Worm (Caenorhabditis elegans) whole organism, L1 larva: ENCODE measurements around the gene E01G4.5.
A peak's percentile ranks its signal among the peaks of the same experiment; 100 is the strongest.

Experiments
- aly-2 ChIP-seq: fragments of 150-350 bp; optimal IDR thresholded peaks from 2 replicates; lab custom pipeline; 2014; ENCODE audit warnings: missing biosample characterization, missing genetic modification characterization
- ama-1 ChIP-seq: fragments of 150-350 bp; optimal IDR thresholded peaks from 2 replicates; lab custom pipeline; 2014
- ceh-8 ChIP-seq: fragments of 200-800 bp; sonication (Bioruptor generic); optimal IDR thresholded peaks from 2 replicates; lab custom pipeline; 2018; ENCODE audit warnings: mild to moderate bottlenecking, missing genetic modification characterization, moderate library complexity, missing compliant biosample characterization
- ceh-82 ChIP-seq, 3 experiments: fragments of 150-350 bp in 1 of 3; sonication (generic microtip) in 2 of 3; optimal IDR thresholded peaks; 2 replicates each; lab custom pipeline; 2014 to 2017; ENCODE audit warnings: missing biosample characterization in 3 of 3, missing genetic modification characterization in 3 of 3
- ceh-88 ChIP-seq: fragments of 200-800 bp; sonication (Bioruptor generic); IDR thresholded peaks from 2 replicates; pipeline ENCODE4 v1.3.6; 2022; ENCODE audit warnings: missing genetic modification characterization, missing compliant biosample characterization
- ces-1 ChIP-seq: fragments of 150-350 bp; optimal IDR thresholded peaks from 2 replicates; lab custom pipeline; 2014; ENCODE audit warnings: missing biosample characterization, missing genetic modification reagents, missing genetic modification characterization
- efl-1 ChIP-seq, 4 experiments: fragments of 150-350 bp; optimal IDR thresholded peaks in 3 of 4; peaks in 1 of 4; 1 replicate in 1 of 4; 2 replicates in 3 of 4; lab custom pipeline; 2014; ENCODE audit warnings: missing biosample characterization in 2 of 4, missing genetic modification characterization in 2 of 4, missing genetic modification reagents in 2 of 4
- efl-3 ChIP-seq: fragments of 200-800 bp; sonication (Bioruptor generic); optimal IDR thresholded peaks from 2 replicates; lab custom pipeline; 2018; ENCODE audit warnings: mild to moderate bottlenecking, missing genetic modification characterization, missing compliant biosample characterization
- egl-13 ChIP-seq: sonication (generic microtip); optimal IDR thresholded peaks from 2 replicates; lab custom pipeline; 2016; ENCODE audit warnings: missing genotype, missing genetic modification reagents, missing genetic modification characterization, missing compliant biosample characterization
- egl-27 ChIP-seq, 2 experiments: fragments of 150-350 bp in 1 of 2; sonication (generic microtip); optimal IDR thresholded peaks; 3 replicates each; lab custom pipeline; 2017 to 2018; ENCODE audit warnings: missing biosample characterization in 2 of 2, missing genetic modification characterization in 2 of 2, missing genetic modification reagents in 2 of 2
- elt-2 ChIP-seq: sonication (generic microtip); optimal IDR thresholded peaks from 2 replicates; lab custom pipeline; 2016; ENCODE audit warnings: missing genetic modification characterization, mild to moderate bottlenecking, inconsistent platforms, missing compliant biosample characterization, missing genetic modification reagents
- elt-3 ChIP-seq, 6 experiments: fragments of 150-350 bp in 1 of 6; sonication (generic microtip); optimal IDR thresholded peaks; 2 replicates each; lab custom pipeline; 2017 to 2018; ENCODE audit warnings: missing biosample characterization in 6 of 6, missing genetic modification characterization in 6 of 6, inconsistent platforms in 1 of 6
- fkh-10 ChIP-seq: sonication (generic microtip); optimal IDR thresholded peaks from 2 replicates; lab custom pipeline; 2017; ENCODE audit warnings: missing biosample characterization, missing genetic modification reagents, missing genetic modification characterization
- grh-1 ChIP-seq: fragments of 200-800 bp; sonication (Bioruptor generic); IDR thresholded peaks from 2 replicates; pipeline ENCODE4 v1.3.6; 2022; ENCODE audit warnings: missing genetic modification reagents, missing genetic modification characterization, missing compliant biosample characterization
- hpl-2 ChIP-seq: fragments of 150-350 bp; optimal IDR thresholded peaks from 2 replicates; lab custom pipeline; 2014; ENCODE audit warnings: missing biosample characterization, missing genetic modification reagents, missing genetic modification characterization
- irx-1 ChIP-seq: sonication (generic microtip); optimal IDR thresholded peaks from 2 replicates; lab custom pipeline; 2016; ENCODE audit warnings: missing genetic modification characterization, missing compliant biosample characterization
- isw-1 ChIP-seq: fragments of 200-800 bp; sonication (Bioruptor generic); IDR thresholded peaks from 2 replicates; pipeline ENCODE4 v1.3.6; 2022; ENCODE audit warnings: missing genetic modification characterization, missing compliant biosample characterization
- jun-1 ChIP-seq: fragments of 150-350 bp; optimal IDR thresholded peaks from 2 replicates; lab custom pipeline; 2014; ENCODE audit warnings: missing biosample characterization, missing genetic modification reagents, missing genetic modification characterization
- lin-14 ChIP-seq: fragments of 200-800 bp; sonication (Bioruptor generic); optimal IDR thresholded peaks from 2 replicates; lab custom pipeline; 2018; ENCODE audit warnings: mild to moderate bottlenecking, missing genetic modification characterization, moderate library complexity, missing compliant biosample characterization
- lin-35 ChIP-seq, 2 experiments: fragments of 150-350 bp; optimal IDR thresholded peaks; 2 replicates each; lab custom pipeline; 2014; ENCODE audit warnings: missing biosample characterization in 2 of 2, missing genetic modification characterization in 2 of 2, missing genetic modification reagents in 2 of 2
- lir-3 ChIP-seq: sonication (generic microtip); optimal IDR thresholded peaks from 2 replicates; lab custom pipeline; 2016; ENCODE audit warnings: mild to moderate bottlenecking, missing genetic modification characterization, moderate library complexity, missing compliant biosample characterization; ENCODE audit not compliant: poor library complexity
- lsy-2 ChIP-seq, 2 experiments: fragments of 150-350 bp; optimal IDR thresholded peaks; 2 replicates each; lab custom pipeline; 2014; ENCODE audit warnings: missing biosample characterization in 2 of 2, missing genetic modification characterization in 2 of 2
- mef-2 ChIP-seq: fragments of 150-350 bp; optimal IDR thresholded peaks from 2 replicates; lab custom pipeline; 2014; ENCODE audit warnings: missing biosample characterization, missing genetic modification characterization
- nhr-11 ChIP-seq: fragments of 150-350 bp; optimal IDR thresholded peaks from 2 replicates; lab custom pipeline; 2014; ENCODE audit warnings: missing biosample characterization, missing genetic modification characterization
- nhr-19 ChIP-seq: fragments of 200-800 bp; sonication (Bioruptor generic); conservative IDR thresholded peaks from 2 replicates; pipeline ENCODE4 v1.3.6; 2022; ENCODE audit warnings: missing genetic modification characterization, missing compliant biosample characterization
- nhr-20 ChIP-seq: sonication (generic microtip); optimal IDR thresholded peaks from 2 replicates; lab custom pipeline; 2016; ENCODE audit warnings: mild to moderate bottlenecking, missing genetic modification characterization, missing compliant biosample characterization
- nhr-237 ChIP-seq: fragments of 150-350 bp; optimal IDR thresholded peaks from 2 replicates; lab custom pipeline; 2014; ENCODE audit warnings: missing biosample characterization, missing genetic modification characterization
- nhr-28 ChIP-seq: fragments of 150-350 bp; optimal IDR thresholded peaks from 2 replicates; lab custom pipeline; 2014; ENCODE audit warnings: missing biosample characterization, missing genetic modification characterization
- nhr-47 ChIP-seq: sonication (generic microtip); optimal IDR thresholded peaks from 2 replicates; lab custom pipeline; 2016; ENCODE audit warnings: mild to moderate bottlenecking, missing genetic modification characterization, moderate library complexity, missing compliant biosample characterization
- nhr-71 ChIP-seq: sonication (generic microtip); optimal IDR thresholded peaks from 2 replicates; lab custom pipeline; 2016; ENCODE audit warnings: mild to moderate bottlenecking, missing genetic modification characterization, moderate library complexity, missing compliant biosample characterization
- nhr-77 ChIP-seq: fragments of 150-350 bp; optimal IDR thresholded peaks from 2 replicates; lab custom pipeline; 2014; ENCODE audit warnings: missing biosample characterization, missing genetic modification characterization
- nhr-85 ChIP-seq: sonication (generic microtip); peaks from one replicate; lab custom pipeline; 2016; ENCODE audit warnings: missing genetic modification characterization, inconsistent platforms, missing compliant biosample characterization
- pax-3 ChIP-seq: fragments of 200-800 bp; sonication (Bioruptor generic); optimal IDR thresholded peaks from 2 replicates; lab custom pipeline; 2018; ENCODE audit warnings: mild to moderate bottlenecking, missing genetic modification characterization, moderate library complexity, missing compliant biosample characterization
- rnt-1 ChIP-seq: sonication (generic microtip); optimal IDR thresholded peaks from 2 replicates; lab custom pipeline; 2016; ENCODE audit warnings: mild to moderate bottlenecking, missing genetic modification characterization, moderate library complexity, missing compliant biosample characterization
- skn-1 ChIP-seq: fragments of 150-350 bp; optimal IDR thresholded peaks from 2 replicates; lab custom pipeline; 2014; ENCODE audit warnings: missing biosample characterization, missing genetic modification characterization
- snpc-4 ChIP-seq: fragments of 150-350 bp; optimal IDR thresholded peaks from 2 replicates; lab custom pipeline; 2014; ENCODE audit warnings: missing biosample characterization, missing genetic modification characterization
- sox-4 ChIP-seq: sonication (generic microtip); optimal IDR thresholded peaks from 2 replicates; lab custom pipeline; 2016; ENCODE audit warnings: missing genetic modification characterization, missing compliant biosample characterization
- sptf-1 ChIP-seq: fragments of 150-350 bp; optimal IDR thresholded peaks from 2 replicates; lab custom pipeline; 2014; ENCODE audit warnings: missing biosample characterization, missing genetic modification characterization
- sup-37 ChIP-seq: fragments of 200-800 bp; sonication (Bioruptor generic); optimal IDR thresholded peaks from 2 replicates; lab custom pipeline; 2018; ENCODE audit warnings: mild to moderate bottlenecking, missing genetic modification characterization, missing compliant biosample characterization
- swsn-7 ChIP-seq: sonication (generic microtip); optimal IDR thresholded peaks from 2 replicates; lab custom pipeline; 2016; ENCODE audit warnings: missing genetic modification characterization, missing compliant biosample characterization
- tbx-2 ChIP-seq: sonication (generic microtip); optimal IDR thresholded peaks from 2 replicates; lab custom pipeline; 2016; ENCODE audit warnings: missing genetic modification characterization, missing compliant biosample characterization
- unc-130 ChIP-seq: fragments of 150-350 bp; optimal IDR thresholded peaks from 2 replicates; lab custom pipeline; 2017; ENCODE audit warnings: missing biosample characterization, missing genetic modification characterization, inconsistent platforms
- unc-30 ChIP-seq: sonication (generic microtip); optimal IDR thresholded peaks from 2 replicates; lab custom pipeline; 2017; ENCODE audit warnings: missing biosample characterization, missing genetic modification characterization
- unc-86 ChIP-seq: sonication (generic microtip); optimal IDR thresholded peaks from 2 replicates; lab custom pipeline; 2016; ENCODE audit warnings: missing genetic modification characterization, missing compliant biosample characterization
- xbp-1 ChIP-seq: sonication (generic microtip); optimal IDR thresholded peaks from 2 replicates; lab custom pipeline; 2016; ENCODE audit warnings: missing genetic modification characterization, missing compliant biosample characterization

Gene E01G4.5

ce11 chrII:13507535-13507934, 35.3 kb downstream of the E01G4.5 start, which contains the start of gene nep-17:
Gene nep-17, plus strand, starts transcription at chrII:13507819.
- TF ChIP-seq elt-2 (tag; lab: Kevin White, UChicago) (peak; percentile 64), nhr-71 (tag; lab: Kevin White, UChicago) (no peak)
- TF ChIP-seq, all 84 proteins: peak for 1

DNA sequence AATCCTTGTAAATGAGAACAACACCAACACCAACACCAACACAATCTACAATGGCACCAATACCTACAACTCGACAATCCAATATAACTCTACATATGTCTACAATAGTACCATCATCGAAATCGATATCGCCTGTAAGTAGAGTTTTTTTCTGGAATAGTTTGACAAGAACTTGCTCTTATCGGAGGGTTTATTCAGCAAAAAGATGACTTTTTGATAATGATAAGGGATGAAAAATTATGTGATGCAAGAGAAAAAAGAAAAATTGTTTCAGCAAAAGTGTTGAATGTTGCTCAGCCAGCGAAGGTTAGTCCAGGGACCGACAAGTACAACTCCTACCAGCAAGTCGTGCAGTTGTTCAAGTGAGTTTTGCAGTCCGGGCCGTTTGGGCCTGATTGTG, 36.4 kb downstream of the E01G4.5 start:
- TF ChIP-seq nhr-237 (tag; lab: Kevin White, UChicago) (no peak), elt-2 (tag; lab: Kevin White, UChicago) (peak; percentile 25), lin-14 (GFP tag; lab: Kevin White, UChicago) (no peak), unc-86 (tag; lab: Kevin White, UChicago) (no peak), grh-1 (GFP tag; lab: Robert Waterston, UW) (no peak), sup-37 (no peak), skn-1 (tag; lab: Kevin White, UChicago) (no peak), jun-1 (tag; lab: Kevin White, UChicago) (no peak), xbp-1 (tag; lab: Kevin White, UChicago) (no peak)

DNA sequence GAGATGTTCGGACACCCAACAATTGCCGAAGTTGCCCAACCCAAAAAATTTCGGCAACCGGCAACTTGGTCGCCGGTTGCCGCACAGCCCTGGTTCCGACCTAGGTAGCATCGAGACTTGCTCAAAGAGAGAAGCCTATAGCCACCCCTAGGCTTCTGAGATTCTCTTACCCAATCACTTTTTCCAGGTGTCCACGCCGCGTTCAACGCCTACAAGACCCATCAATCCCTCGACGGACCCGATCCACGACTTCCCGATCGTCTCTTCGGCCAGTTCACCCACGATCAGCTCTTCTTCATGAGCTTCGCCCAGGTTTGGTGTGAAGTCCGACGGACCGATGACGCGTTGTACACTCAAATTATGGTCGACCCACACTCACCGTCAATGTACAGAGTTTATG, 43.6 kb downstream of the E01G4.5 start:
- TF ChIP-seq nhr-20 (tag; lab: Kevin White, UChicago): no peak
- TF ChIP-seq nhr-85 (tag; lab: Kevin White, UChicago): no peak
- no peak for TF ChIP-seq nhr-28 (tag; lab: Kevin White, UChicago)
- TF ChIP-seq tbx-2: no peak
- TF ChIP-seq nhr-11 (tag; lab: Kevin White, UChicago): no peak
- no peak for TF ChIP-seq lir-3
- TF ChIP-seq ceh-8: no peak
- no peak for TF ChIP-seq unc-30 (tag; lab: Kevin White, UChicago)
- TF ChIP-seq rnt-1 (tag; lab: Kevin White, UChicago): no peak

- TF ChIP-seq isw-1 (GFP tag; lab: Robert Waterston, UW): no peak
These were observed 45.4 kb downstream of the E01G4.5 start, which contains the start of gene sre-45 for ce11 chrII:13517600-13517999. Gene sre-45, plus strand, starts transcription at chrII:13517900.

DNA sequence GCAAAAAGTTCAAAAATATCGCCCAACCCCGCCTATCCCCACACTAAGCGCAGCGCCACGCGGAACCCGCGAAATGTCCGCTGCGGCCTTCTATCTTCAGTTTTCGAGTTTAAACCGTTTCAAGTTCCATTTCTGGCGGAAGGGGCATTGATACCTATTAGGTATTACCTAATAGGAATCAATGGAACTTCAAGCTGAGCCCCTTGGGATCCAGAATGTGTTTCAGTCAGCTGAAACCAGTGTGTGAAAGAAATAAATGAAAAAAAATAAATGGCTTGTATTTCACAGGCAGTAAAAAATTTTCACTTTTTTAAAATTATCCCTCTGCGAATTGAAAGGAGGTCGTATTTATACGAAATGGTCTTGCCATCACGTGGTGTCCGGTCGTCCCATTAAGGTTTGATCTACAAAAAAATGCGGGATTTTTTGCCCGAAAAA, 49.0 kb downstream of the E01G4.5 start:
- TF ChIP-seq ceh-88 (GFP tag; lab: Robert Waterston, UW): no peak
- TF ChIP-seq sup-37: no peak
- TF ChIP-seq efl-3 (GFP tag; lab: Kevin White, UChicago): no peak
- TF ChIP-seq snpc-4 (tag; lab: Kevin White, UChicago): peak; percentile 93
- TF ChIP-seq aly-2: no peak
- TF ChIP-seq ces-1 (GFP tag; lab: Kevin White, UChicago): no peak
- TF ChIP-seq nhr-77: no peak
- no peak for TF ChIP-seq egl-27 (tag; optimal IDR thresholded peaks at IDR 0.05; lab: Kevin White, UChicago)
- no peak for TF ChIP-seq elt-3 (tag; optimal IDR thresholded peaks at IDR 0.05; lab: Kevin White, UChicago)
- no peak for TF ChIP-seq nhr-47 (tag; lab: Kevin White, UChicago)
- TF ChIP-seq lsy-2 (tag; optimal IDR thresholded peaks at IDR 0.05; lab: Kevin White, UChicago): no peak
- no peak for TF ChIP-seq lin-35 (GFP tag; optimal IDR thresholded peaks at IDR 0.05; lab: Kevin White, UChicago)
- TF ChIP-seq mef-2 (tag; lab: Kevin White, UChicago): no peak
- no peak for TF ChIP-seq rnt-1 (tag; lab: Kevin White, UChicago)
- TF ChIP-seq nhr-11 (tag; lab: Kevin White, UChicago): no peak
- no peak for TF ChIP-seq nhr-20 (tag; lab: Kevin White, UChicago)
- no peak for TF ChIP-seq pax-3
- TF ChIP-seq ceh-82 (tag; optimal IDR thresholded peaks at IDR 0.05; lab: Kevin White, UChicago): no peak
- TF ChIP-seq ama-1 (lab: Kevin White, UChicago): no peak
- TF ChIP-seq unc-130 (tag; lab: Kevin White, UChicago): no peak
- TF ChIP-seq fkh-10 (GFP tag; lab: Kevin White, UChicago): no peak
- no peak for TF ChIP-seq irx-1 (tag; lab: Kevin White, UChicago)
- TF ChIP-seq efl-1 (optimal IDR thresholded peaks at IDR 0.05; lab: Kevin White, UChicago): no peak
- peak in 1 of 2 experiments; percentile 52 for TF ChIP-seq efl-1 (GFP tag; optimal IDR thresholded peaks at IDR 0.05 in 1 of 2; lab: Kevin White, UChicago)
- no peak for TF ChIP-seq sptf-1 (tag; lab: Kevin White, UChicago)
- no peak for TF ChIP-seq egl-13 (tag; lab: Kevin White, UChicago)
- no peak for TF ChIP-seq hpl-2
- peak; percentile 26 for TF ChIP-seq nhr-71 (tag; lab: Kevin White, UChicago)
- TF ChIP-seq sox-4 (tag; lab: Kevin White, UChicago): no peak
- TF ChIP-seq unc-86 (tag; lab: Kevin White, UChicago): no peak
- peak; percentile 22 for TF ChIP-seq nhr-19 (GFP tag; lab: Robert Waterston, UW)
- TF ChIP-seq swsn-7: no peak
